Worm (Caenorhabditis elegans): ENCODE measurements around the gene F41C3.1.

DNA sequence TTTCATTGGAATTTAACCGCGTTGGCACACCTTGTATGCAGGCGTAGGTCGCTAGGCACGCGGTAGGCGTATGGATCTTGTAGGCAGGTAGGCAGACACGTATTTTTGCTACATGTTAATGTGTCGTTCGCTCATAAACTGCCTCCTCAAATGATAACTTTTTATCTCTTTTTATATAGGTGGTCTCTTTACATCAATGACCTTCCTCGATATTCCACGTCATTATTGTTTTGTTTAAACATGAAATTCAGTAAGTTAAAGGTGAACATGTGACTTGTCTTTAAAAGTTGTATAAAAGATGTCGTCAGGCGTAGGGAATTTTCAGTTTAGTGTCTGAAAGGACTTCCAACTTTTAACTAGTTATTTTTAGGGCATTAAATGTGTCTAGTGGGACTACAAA lies 4.4 kb upstream of the F41C3.1 start:
- no peak for TF ChIP-seq tab-1 (GFP tag; IDR thresholded peaks at IDR 0.05)
- no peak for TF ChIP-seq ref-1 (GFP tag; conservative IDR thresholded peaks at IDR 0.05)
- no peak for TF ChIP-seq T22C8.4 (GFP tag; IDR thresholded peaks at IDR 0.05)
- TF ChIP-seq med-1 (GFP tag; optimal IDR thresholded peaks at IDR 0.05; ENCODE audit: insufficient read depth), result no peak
- TF ChIP-seq ztf-29 (GFP tag; IDR thresholded peaks at IDR 0.05), result no peak
- no peak for TF ChIP-seq klf-2 (GFP tag; conservative IDR thresholded peaks at IDR 0.05)
- no peak for TF ChIP-seq ztf-23 (GFP tag; IDR thresholded peaks at IDR 0.05)
- TF ChIP-seq flt-1 (GFP tag; IDR thresholded peaks at IDR 0.05), result no peak
